Worm (Caenorhabditis elegans) whole organism, L2 larva: Measurements from ENCODE around the gene golg-4.

Source experiments
- C34F6.9 ChIP-seq: fragments of 150-350 bp; optimal IDR thresholded peaks from 2 replicates; lab custom pipeline; 2014; ENCODE audit warnings: missing biosample characterization, missing genetic modification characterization
- F13H6.1 ChIP-seq: sonication (generic microtip); optimal IDR thresholded peaks from 2 replicates; lab custom pipeline; 2016; ENCODE audit warnings: missing genetic modification characterization, missing compliant biosample characterization
- ZK546.5 ChIP-seq: sonication (generic microtip); optimal IDR thresholded peaks from 2 replicates; lab custom pipeline; 2017; ENCODE audit warnings: missing biosample characterization, missing genetic modification characterization
- aly-2 ChIP-seq: fragments of 150-350 bp; optimal IDR thresholded peaks from 2 replicates; lab custom pipeline; 2014; ENCODE audit warnings: missing biosample characterization, missing genetic modification characterization
- ama-1 ChIP-seq: fragments of 150-350 bp; optimal IDR thresholded peaks from 2 replicates; lab custom pipeline; 2018; ENCODE audit warnings: inconsistent platforms
- blmp-1 ChIP-seq: sonication (generic microtip); optimal IDR thresholded peaks from 2 replicates; lab custom pipeline; 2017; ENCODE audit warnings: missing genetic modification characterization, mild to moderate bottlenecking, missing compliant biosample characterization, antibody characterized with exemption, moderate library complexity; ENCODE audit not compliant: insufficient read depth
- ceh-16 ChIP-seq: fragments of 150-350 bp; optimal IDR thresholded peaks from 2 replicates; lab custom pipeline; 2014; ENCODE audit warnings: missing biosample characterization, missing genetic modification characterization
- crh-2 ChIP-seq: sonication (generic microtip); optimal IDR thresholded peaks from 2 replicates; lab custom pipeline; 2017; ENCODE audit warnings: missing biosample characterization, missing genetic modification characterization
- dmd-4 ChIP-seq: sonication (generic microtip); optimal IDR thresholded peaks from 2 replicates; lab custom pipeline; 2017; ENCODE audit warnings: missing biosample characterization, missing genetic modification characterization
- egl-27 ChIP-seq: sonication (generic microtip); optimal IDR thresholded peaks from 3 replicates; lab custom pipeline; 2017; ENCODE audit warnings: missing biosample characterization, missing genetic modification reagents, missing genetic modification characterization
- elt-1 ChIP-seq: fragments of 150-350 bp; optimal IDR thresholded peaks from 2 replicates; lab custom pipeline; 2014; ENCODE audit warnings: missing biosample characterization, missing genetic modification characterization
- gmeb-1 ChIP-seq: fragments of 150-350 bp; optimal IDR thresholded peaks from 2 replicates; lab custom pipeline; 2014; ENCODE audit warnings: missing biosample characterization, missing genetic modification characterization
- lin-11 ChIP-seq: fragments of 150-350 bp; sonication (generic microtip); optimal IDR thresholded peaks from 2 replicates; lab custom pipeline; 2014; ENCODE audit warnings: missing biosample characterization, missing genetic modification characterization, inconsistent platforms, mixed read lengths
- lin-13 ChIP-seq: fragments of 150-350 bp; optimal IDR thresholded peaks from 2 replicates; lab custom pipeline; 2014; ENCODE audit warnings: missing biosample characterization, missing genetic modification reagents, missing genetic modification characterization
- lin-39 ChIP-seq: fragments of 150-350 bp; optimal IDR thresholded peaks from 2 replicates; lab custom pipeline; 2014; ENCODE audit warnings: missing biosample characterization, missing genetic modification reagents, missing genetic modification characterization
- lsy-2 ChIP-seq, 2 experiments: fragments of 150-350 bp in 1 of 2; sonication (generic microtip) in 1 of 2; optimal IDR thresholded peaks; 2 replicates each; lab custom pipeline; 2014 to 2017; ENCODE audit warnings: missing biosample characterization in 2 of 2, missing genetic modification characterization in 2 of 2
- mab-5 ChIP-seq: fragments of 150-350 bp; optimal IDR thresholded peaks from 2 replicates; lab custom pipeline; 2014; ENCODE audit warnings: missing biosample characterization, missing genetic modification characterization
- mbf-1 ChIP-seq: sonication (generic microtip); optimal IDR thresholded peaks from 2 replicates; lab custom pipeline; 2017; ENCODE audit warnings: missing biosample characterization, missing genetic modification characterization
- mdl-1 ChIP-seq, 2 experiments: fragments of 150-350 bp in 1 of 2; sonication (generic microtip) in 1 of 2; optimal IDR thresholded peaks; 2 replicates each; lab custom pipeline; 2017; ENCODE audit warnings: missing biosample characterization in 2 of 2, missing genetic modification characterization in 2 of 2
- nhr-12 ChIP-seq: fragments of 150-350 bp; optimal IDR thresholded peaks from 2 replicates; lab custom pipeline; 2014; ENCODE audit warnings: missing biosample characterization, missing genetic modification characterization
- nhr-129 ChIP-seq: fragments of 150-350 bp; optimal IDR thresholded peaks from 2 replicates; lab custom pipeline; 2014; ENCODE audit warnings: missing biosample characterization, missing genetic modification characterization
- nhr-21 ChIP-seq: fragments of 150-350 bp; optimal IDR thresholded peaks from 2 replicates; lab custom pipeline; 2014; ENCODE audit warnings: missing biosample characterization, missing genetic modification characterization
- nhr-23 ChIP-seq: fragments of 150-350 bp; optimal IDR thresholded peaks from 2 replicates; lab custom pipeline; 2014; ENCODE audit warnings: missing biosample characterization, missing genetic modification reagents, missing genetic modification characterization
- nhr-25 ChIP-seq: fragments of 150-350 bp; sonication (generic microtip); optimal IDR thresholded peaks from 3 replicates; lab custom pipeline; 2014; ENCODE audit warnings: missing biosample characterization, missing genetic modification characterization
- nhr-77 ChIP-seq: fragments of 150-350 bp; optimal IDR thresholded peaks from 2 replicates; lab custom pipeline; 2014; ENCODE audit warnings: missing biosample characterization, missing genetic modification characterization
- peb-1 ChIP-seq: fragments of 150-350 bp; optimal IDR thresholded peaks from 2 replicates; lab custom pipeline; 2014; ENCODE audit warnings: missing biosample characterization, missing genetic modification characterization
- sem-4 ChIP-seq: fragments of 150-350 bp; optimal IDR thresholded peaks from 2 replicates; lab custom pipeline; 2014; ENCODE audit warnings: missing biosample characterization, missing genetic modification reagents, missing genetic modification characterization
- skn-1 ChIP-seq: sonication (generic microtip); optimal IDR thresholded peaks from 2 replicates; lab custom pipeline; 2017; ENCODE audit warnings: missing biosample characterization, missing genetic modification characterization
- sma-3 ChIP-seq: sonication (generic microtip); optimal IDR thresholded peaks from 2 replicates; lab custom pipeline; 2016; ENCODE audit warnings: missing genetic modification reagents, missing genetic modification characterization, missing compliant biosample characterization
- sma-9 ChIP-seq, 2 experiments: fragments of 150-350 bp in 1 of 2; sonication (generic microtip) in 1 of 2; optimal IDR thresholded peaks; 2 replicates each; lab custom pipeline; 2014 to 2016; ENCODE audit warnings: missing genetic modification characterization in 2 of 2, mild to moderate bottlenecking in 1 of 2, missing biosample characterization in 1 of 2, missing compliant biosample characterization in 1 of 2, missing genetic modification reagents in 1 of 2, moderate library complexity in 1 of 2
- snpc-4 ChIP-seq: fragments of 150-350 bp; optimal IDR thresholded peaks from 2 replicates; lab custom pipeline; 2014; ENCODE audit warnings: missing biosample characterization, missing genetic modification characterization
- unc-39 ChIP-seq: fragments of 150-350 bp; optimal IDR thresholded peaks from 2 replicates; lab custom pipeline; 2014; ENCODE audit warnings: missing biosample characterization, missing genetic modification characterization
- unc-55 ChIP-seq: fragments of 150-350 bp; sonication (generic microtip); optimal IDR thresholded peaks from 3 replicates; lab custom pipeline; 2014; ENCODE audit warnings: missing biosample characterization, missing genetic modification reagents, missing genetic modification characterization
- unc-62 ChIP-seq: fragments of 150-350 bp; optimal IDR thresholded peaks from 2 replicates; lab custom pipeline; 2014; ENCODE audit warnings: missing biosample characterization, missing genetic modification reagents, missing genetic modification characterization
- zag-1 ChIP-seq: fragments of 150-350 bp; optimal IDR thresholded peaks from 2 replicates; lab custom pipeline; 2014; ENCODE audit warnings: missing biosample characterization, missing genetic modification characterization
- ztf-1 ChIP-seq: fragments of 200-800 bp; sonication (Bioruptor generic); conservative IDR thresholded peaks from 2 replicates; pipeline ENCODE4 v1.3.6; 2022; ENCODE audit warnings: missing genetic modification characterization, missing compliant biosample characterization
- ztf-11 ChIP-seq: sonication (generic microtip); optimal IDR thresholded peaks from 2 replicates; lab custom pipeline; 2017; ENCODE audit warnings: missing biosample characterization, missing genetic modification characterization
- ztf-4 ChIP-seq: fragments of 150-350 bp; optimal IDR thresholded peaks from 2 replicates; lab custom pipeline; 2014; ENCODE audit warnings: missing biosample characterization, missing genetic modification characterization

The golg-4 gene

DNA sequence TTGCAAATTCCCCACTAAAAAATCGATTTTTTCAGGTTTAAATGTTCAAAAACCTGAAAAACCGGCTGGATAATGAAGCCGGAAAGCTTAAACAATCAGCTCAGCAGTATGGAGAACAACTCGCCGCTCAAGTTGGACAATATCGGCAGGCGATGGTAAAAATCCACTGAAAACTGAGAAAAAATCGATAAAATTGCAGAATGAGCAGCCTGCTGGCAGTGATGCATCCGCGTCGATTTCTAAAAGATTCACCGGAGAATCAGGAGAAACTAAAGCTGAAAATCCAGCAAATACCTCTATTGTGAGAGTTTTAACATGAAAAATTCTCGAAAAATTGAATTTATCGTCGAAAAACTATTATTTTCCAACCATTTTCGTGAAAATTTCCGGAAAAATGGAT, at the start of gene golg-4:
golg-4 (plus strand) TSS at position 34 of the 400 bp plus-strand sequence.
- TF ChIP-seq nhr-21 (tag; lab: Kevin White, UChicago) (no peak), nhr-12 (tag; lab: Kevin White, UChicago) (no peak), ztf-1 (GFP tag; lab: Robert Waterston, UW) (no peak), blmp-1 (tag; lab: Kevin White, UChicago) (no peak), F13H6.1 (tag; lab: Kevin White, UChicago) (no peak), mab-5 (tag; lab: Kevin White, UChicago) (no peak), aly-2 (tag; lab: Kevin White, UChicago) (no peak), gmeb-1 (tag; lab: Kevin White, UChicago) (no peak), nhr-23 (tag; lab: Kevin White, UChicago) (no peak), snpc-4 (tag; lab: Kevin White, UChicago) (no peak)

DNA sequence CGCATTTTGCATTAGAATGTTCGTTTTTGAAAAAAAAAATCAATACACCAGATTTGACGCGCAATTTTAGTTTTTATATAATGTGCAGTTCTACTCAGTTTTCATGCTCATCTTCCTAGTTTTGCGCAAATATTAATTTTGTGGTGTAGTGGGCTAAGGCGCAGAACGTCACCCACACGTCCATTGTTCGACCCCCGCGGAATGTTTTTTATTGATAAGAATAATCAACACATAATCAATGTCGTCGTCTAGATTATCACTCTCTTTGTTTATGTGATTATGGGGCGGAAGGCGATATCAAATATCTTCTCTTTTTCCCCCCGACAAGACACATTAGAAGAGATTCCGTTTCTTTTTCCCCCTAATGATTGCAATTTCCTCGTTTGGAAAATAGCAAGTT, 49.6 kb upstream of the golg-4 start:
- TF ChIP-seq nhr-25 (tag; lab: Kevin White, UChicago) (no peak), crh-2 (no peak), lin-11 (no peak), mbf-1 (tag; lab: Kevin White, UChicago) (no peak), elt-1 (tag; lab: Kevin White, UChicago) (no peak), gmeb-1 (tag; lab: Kevin White, UChicago) (no peak), sma-9 (GFP tag; optimal IDR thresholded peaks at IDR 0.05; lab: Kevin White, UChicago) (no peak), sma-9 (tag; optimal IDR thresholded peaks at IDR 0.05; lab: Kevin White, UChicago) (no peak), lin-39 (tag; lab: Kevin White, UChicago) (no peak), ZK546.5 (tag; lab: Kevin White, UChicago) (no peak), mdl-1 (tag; optimal IDR thresholded peaks at IDR 0.05; lab: Kevin White, UChicago) (no peak), nhr-129 (tag; lab: Kevin White, UChicago) (no peak), ceh-16 (no peak), dmd-4 (tag; lab: Kevin White, UChicago) (no peak), nhr-23 (tag; lab: Kevin White, UChicago) (no peak), mab-5 (tag; lab: Kevin White, UChicago) (no peak), zag-1 (tag; lab: Kevin White, UChicago) (no peak), skn-1 (tag; lab: Kevin White, UChicago) (no peak), ztf-11 (no peak)
- TF ChIP-seq, all 48 proteins: peak for 0

DNA sequence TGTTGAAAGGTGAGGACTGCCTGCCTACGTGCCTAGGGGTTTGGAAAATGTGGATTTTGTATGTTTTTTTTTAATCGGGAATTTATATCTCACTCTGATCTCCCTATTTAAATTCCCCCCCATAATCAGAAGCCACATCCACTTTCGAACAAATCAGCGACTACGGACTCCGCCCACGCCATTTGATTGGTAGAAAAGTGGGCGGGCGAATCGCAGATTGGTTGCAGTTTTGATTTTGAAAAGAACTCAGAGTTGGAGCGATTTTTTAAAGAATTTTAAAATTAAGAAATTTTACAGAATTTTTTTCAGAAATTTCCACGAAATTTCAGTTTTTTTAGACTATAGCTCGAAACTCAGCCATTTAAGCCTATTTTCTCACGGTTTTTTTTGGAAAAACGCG, 45.3 kb upstream of the golg-4 start:
- TF ChIP-seq lsy-2 (tag; optimal IDR thresholded peaks at IDR 0.05; lab: Kevin White, UChicago), result no peak
- TF ChIP-seq unc-55 (GFP tag; lab: Kevin White, UChicago), result no peak
- TF ChIP-seq aly-2 (tag; lab: Kevin White, UChicago), result no peak
- no peak for TF ChIP-seq ztf-4 (tag; lab: Kevin White, UChicago)
- TF ChIP-seq peb-1, result no peak
- no peak for TF ChIP-seq unc-39
- no peak for TF ChIP-seq nhr-77 (tag; lab: Kevin White, UChicago)
- TF ChIP-seq lin-11, result no peak
- TF ChIP-seq snpc-4 (tag; lab: Kevin White, UChicago), result no peak
- TF ChIP-seq C34F6.9 (tag; lab: Kevin White, UChicago), result no peak
- no peak for TF ChIP-seq ama-1
- TF ChIP-seq sem-4 (tag; lab: Kevin White, UChicago), result no peak
- no peak for TF ChIP-seq egl-27 (tag; lab: Kevin White, UChicago)
- no peak for TF ChIP-seq F13H6.1 (tag; lab: Kevin White, UChicago)
- TF ChIP-seq nhr-21 (tag; lab: Kevin White, UChicago), result no peak
- TF ChIP-seq, all 48 proteins: peak for 0

DNA sequence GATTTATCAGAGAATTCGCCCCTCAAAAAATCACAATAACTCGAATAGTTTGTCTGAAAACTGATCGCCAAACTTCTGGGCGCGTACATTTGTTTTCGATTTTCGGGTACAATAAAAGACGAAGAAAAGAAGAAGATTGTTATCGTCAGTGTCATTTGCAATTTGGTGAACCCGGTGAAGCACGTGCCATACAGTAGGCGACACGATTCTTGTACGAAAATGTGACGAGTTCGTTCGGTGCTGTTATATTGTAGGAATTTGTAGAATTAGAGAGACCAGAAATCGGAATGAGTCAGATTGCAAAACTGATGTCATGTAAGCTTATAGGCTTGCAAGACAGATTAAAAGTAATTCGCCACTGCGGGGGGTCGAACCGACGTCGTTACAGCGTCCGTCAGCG, 37.6 kb upstream of the golg-4 start:
- peak; percentile 61 for TF ChIP-seq nhr-25 (tag; lab: Kevin White, UChicago)
- peak; percentile 22 for TF ChIP-seq sma-3 (GFP tag; lab: Kevin White, UChicago)
- TF ChIP-seq lin-13 (GFP tag; lab: Kevin White, UChicago), result no peak
- no peak for TF ChIP-seq unc-62
- peak; percentile 27 for TF ChIP-seq sma-9 (GFP tag; optimal IDR thresholded peaks at IDR 0.05; lab: Kevin White, UChicago)
- TF ChIP-seq sma-9 (tag; optimal IDR thresholded peaks at IDR 0.05; lab: Kevin White, UChicago), result no peak
